Worm (Caenorhabditis elegans) whole organism, L2 larva: ENCODE data around the gene R07B1.6.

ENCODE experiments used
- C34F6.9 ChIP-seq: fragments of 150-350 bp; optimal IDR thresholded peaks from 2 replicates; lab custom pipeline; 2014; ENCODE audit warnings: missing biosample characterization, missing genetic modification characterization
- F13H6.1 ChIP-seq: sonication (generic microtip); optimal IDR thresholded peaks from 2 replicates; lab custom pipeline; 2016; ENCODE audit warnings: missing genetic modification characterization, missing compliant biosample characterization
- R02D3.7 ChIP-seq: fragments of 150-350 bp; optimal IDR thresholded peaks from 2 replicates; lab custom pipeline; 2014; ENCODE audit warnings: missing biosample characterization, missing genetic modification characterization
- Y55F3AM.14 ChIP-seq: fragments of 200-800 bp; sonication (Bioruptor generic); optimal IDR thresholded peaks from 2 replicates; lab custom pipeline; 2018; ENCODE audit warnings: mild to moderate bottlenecking, missing genetic modification characterization, missing compliant biosample characterization
- ZK546.5 ChIP-seq: sonication (generic microtip); optimal IDR thresholded peaks from 2 replicates; lab custom pipeline; 2017; ENCODE audit warnings: missing biosample characterization, missing genetic modification characterization
- aly-2 ChIP-seq: fragments of 150-350 bp; optimal IDR thresholded peaks from 2 replicates; lab custom pipeline; 2014; ENCODE audit warnings: missing biosample characterization, missing genetic modification characterization
- ama-1 ChIP-seq: fragments of 150-350 bp; optimal IDR thresholded peaks from 2 replicates; lab custom pipeline; 2018; ENCODE audit warnings: inconsistent platforms
- blmp-1 ChIP-seq: sonication (generic microtip); optimal IDR thresholded peaks from 2 replicates; lab custom pipeline; 2017; ENCODE audit warnings: missing genetic modification characterization, mild to moderate bottlenecking, missing compliant biosample characterization, antibody characterized with exemption, moderate library complexity; ENCODE audit not compliant: insufficient read depth
- ceh-16 ChIP-seq: fragments of 150-350 bp; optimal IDR thresholded peaks from 2 replicates; lab custom pipeline; 2014; ENCODE audit warnings: missing biosample characterization, missing genetic modification characterization
- crh-2 ChIP-seq: sonication (generic microtip); optimal IDR thresholded peaks from 2 replicates; lab custom pipeline; 2017; ENCODE audit warnings: missing biosample characterization, missing genetic modification characterization
- egl-27 ChIP-seq: sonication (generic microtip); optimal IDR thresholded peaks from 3 replicates; lab custom pipeline; 2017; ENCODE audit warnings: missing biosample characterization, missing genetic modification reagents, missing genetic modification characterization
- elt-1 ChIP-seq: fragments of 150-350 bp; optimal IDR thresholded peaks from 2 replicates; lab custom pipeline; 2014; ENCODE audit warnings: missing biosample characterization, missing genetic modification characterization
- fos-1 ChIP-seq: fragments of 150-350 bp; optimal IDR thresholded peaks from 2 replicates; lab custom pipeline; 2014; ENCODE audit warnings: missing biosample characterization, missing genetic modification characterization
- gmeb-1 ChIP-seq: fragments of 150-350 bp; optimal IDR thresholded peaks from 2 replicates; lab custom pipeline; 2014; ENCODE audit warnings: missing biosample characterization, missing genetic modification characterization
- lin-11 ChIP-seq: fragments of 150-350 bp; sonication (generic microtip); optimal IDR thresholded peaks from 2 replicates; lab custom pipeline; 2014; ENCODE audit warnings: missing biosample characterization, missing genetic modification characterization, inconsistent platforms, mixed read lengths
- lin-13 ChIP-seq: fragments of 150-350 bp; optimal IDR thresholded peaks from 2 replicates; lab custom pipeline; 2014; ENCODE audit warnings: missing biosample characterization, missing genetic modification reagents, missing genetic modification characterization
- lsy-2 ChIP-seq, 2 experiments: fragments of 150-350 bp in 1 of 2; sonication (generic microtip) in 1 of 2; optimal IDR thresholded peaks; 2 replicates each; lab custom pipeline; 2014 to 2017; ENCODE audit warnings: missing biosample characterization in 2 of 2, missing genetic modification characterization in 2 of 2
- mab-5 ChIP-seq: fragments of 150-350 bp; optimal IDR thresholded peaks from 2 replicates; lab custom pipeline; 2014; ENCODE audit warnings: missing biosample characterization, missing genetic modification characterization
- mbf-1 ChIP-seq: sonication (generic microtip); optimal IDR thresholded peaks from 2 replicates; lab custom pipeline; 2017; ENCODE audit warnings: missing biosample characterization, missing genetic modification characterization
- nhr-10 ChIP-seq: sonication (generic microtip); optimal IDR thresholded peaks from 2 replicates; lab custom pipeline; 2017; ENCODE audit warnings: missing biosample characterization, missing genetic modification characterization
- nhr-11 ChIP-seq: fragments of 150-350 bp; optimal IDR thresholded peaks from 2 replicates; lab custom pipeline; 2014; ENCODE audit warnings: missing biosample characterization, missing genetic modification characterization
- nhr-12 ChIP-seq: fragments of 150-350 bp; optimal IDR thresholded peaks from 2 replicates; lab custom pipeline; 2014; ENCODE audit warnings: missing biosample characterization, missing genetic modification characterization
- nhr-129 ChIP-seq: fragments of 150-350 bp; optimal IDR thresholded peaks from 2 replicates; lab custom pipeline; 2014; ENCODE audit warnings: missing biosample characterization, missing genetic modification characterization
- nhr-21 ChIP-seq: fragments of 150-350 bp; optimal IDR thresholded peaks from 2 replicates; lab custom pipeline; 2014; ENCODE audit warnings: missing biosample characterization, missing genetic modification characterization
- nhr-237 ChIP-seq: fragments of 150-350 bp; optimal IDR thresholded peaks from 2 replicates; lab custom pipeline; 2014; ENCODE audit warnings: missing biosample characterization, missing genetic modification characterization
- nhr-25 ChIP-seq: fragments of 150-350 bp; sonication (generic microtip); optimal IDR thresholded peaks from 3 replicates; lab custom pipeline; 2014; ENCODE audit warnings: missing biosample characterization, missing genetic modification characterization
- nhr-6 ChIP-seq: fragments of 150-350 bp; optimal IDR thresholded peaks from 2 replicates; lab custom pipeline; 2014; ENCODE audit warnings: missing biosample characterization, missing genetic modification characterization
- nhr-77 ChIP-seq: fragments of 150-350 bp; optimal IDR thresholded peaks from 2 replicates; lab custom pipeline; 2014; ENCODE audit warnings: missing biosample characterization, missing genetic modification characterization
- peb-1 ChIP-seq: fragments of 150-350 bp; optimal IDR thresholded peaks from 2 replicates; lab custom pipeline; 2014; ENCODE audit warnings: missing biosample characterization, missing genetic modification characterization
- sem-4 ChIP-seq: fragments of 150-350 bp; optimal IDR thresholded peaks from 2 replicates; lab custom pipeline; 2014; ENCODE audit warnings: missing biosample characterization, missing genetic modification reagents, missing genetic modification characterization
- sma-3 ChIP-seq: sonication (generic microtip); optimal IDR thresholded peaks from 2 replicates; lab custom pipeline; 2016; ENCODE audit warnings: missing genetic modification reagents, missing genetic modification characterization, missing compliant biosample characterization
- snpc-4 ChIP-seq: fragments of 150-350 bp; optimal IDR thresholded peaks from 2 replicates; lab custom pipeline; 2014; ENCODE audit warnings: missing biosample characterization, missing genetic modification characterization
- unc-39 ChIP-seq: fragments of 150-350 bp; optimal IDR thresholded peaks from 2 replicates; lab custom pipeline; 2014; ENCODE audit warnings: missing biosample characterization, missing genetic modification characterization
- unc-55 ChIP-seq: fragments of 150-350 bp; sonication (generic microtip); optimal IDR thresholded peaks from 3 replicates; lab custom pipeline; 2014; ENCODE audit warnings: missing biosample characterization, missing genetic modification reagents, missing genetic modification characterization
- unc-62 ChIP-seq: fragments of 150-350 bp; optimal IDR thresholded peaks from 2 replicates; lab custom pipeline; 2014; ENCODE audit warnings: missing biosample characterization, missing genetic modification reagents, missing genetic modification characterization
- ztf-11 ChIP-seq: sonication (generic microtip); optimal IDR thresholded peaks from 2 replicates; lab custom pipeline; 2017; ENCODE audit warnings: missing biosample characterization, missing genetic modification characterization
- ztf-4 ChIP-seq: fragments of 150-350 bp; optimal IDR thresholded peaks from 2 replicates; lab custom pipeline; 2014; ENCODE audit warnings: missing biosample characterization, missing genetic modification characterization

The R07B1.6 gene

DNA sequence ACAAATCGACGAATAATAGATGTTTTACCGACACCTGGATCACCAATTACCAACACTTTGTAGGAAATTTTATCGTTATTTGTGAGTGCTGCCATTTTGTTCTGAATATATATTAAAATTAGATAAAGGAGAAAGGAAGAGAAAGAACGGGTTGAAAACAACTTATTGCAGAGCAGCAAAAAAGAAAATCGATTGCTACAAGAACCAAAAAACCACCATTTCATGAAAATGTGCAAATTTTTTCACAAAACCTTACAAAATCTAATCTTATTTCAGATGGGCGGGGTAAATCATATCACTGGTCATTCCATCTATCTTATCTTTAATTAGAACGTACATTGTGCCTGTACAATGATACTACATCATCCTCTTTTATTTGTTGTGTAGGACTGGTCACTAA is 15.7 kb downstream of the R07B1.6 start, which contains the start of gene glo-1:
Gene glo-1, minus strand, starts transcription at position 101 of the 400 bp plus-strand sequence.
- TF ChIP-seq lsy-2 (tag; optimal IDR thresholded peaks at IDR 0.05; lab: Kevin White, UChicago) (no peak), unc-62 (GFP tag; lab: Kevin White, UChicago) (no peak), F13H6.1 (tag; lab: Kevin White, UChicago) (no peak)

DNA sequence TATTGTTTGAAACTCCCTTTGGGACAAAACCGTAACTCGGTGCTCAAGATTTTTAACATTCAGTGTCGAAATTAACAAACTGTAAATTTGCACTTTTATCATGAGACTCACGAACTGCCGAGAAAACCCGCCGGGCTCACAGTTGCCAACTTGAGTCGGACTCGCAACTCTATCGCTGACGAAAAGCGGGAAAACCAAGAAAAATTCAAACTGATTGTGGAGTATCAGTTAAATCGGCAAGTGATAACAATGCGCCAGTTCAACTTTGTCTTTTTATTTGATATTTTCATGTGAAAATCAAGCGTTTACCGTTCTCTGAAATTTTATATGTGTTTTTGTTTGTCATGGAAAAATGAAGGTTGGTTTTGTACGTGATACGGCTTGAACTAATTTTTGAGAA is 16.1 kb downstream of the R07B1.6 start:
- no peak for TF ChIP-seq nhr-237 (tag; lab: Kevin White, UChicago)
- peak; percentile 85 for TF ChIP-seq fos-1 (tag; lab: Kevin White, UChicago)

DNA sequence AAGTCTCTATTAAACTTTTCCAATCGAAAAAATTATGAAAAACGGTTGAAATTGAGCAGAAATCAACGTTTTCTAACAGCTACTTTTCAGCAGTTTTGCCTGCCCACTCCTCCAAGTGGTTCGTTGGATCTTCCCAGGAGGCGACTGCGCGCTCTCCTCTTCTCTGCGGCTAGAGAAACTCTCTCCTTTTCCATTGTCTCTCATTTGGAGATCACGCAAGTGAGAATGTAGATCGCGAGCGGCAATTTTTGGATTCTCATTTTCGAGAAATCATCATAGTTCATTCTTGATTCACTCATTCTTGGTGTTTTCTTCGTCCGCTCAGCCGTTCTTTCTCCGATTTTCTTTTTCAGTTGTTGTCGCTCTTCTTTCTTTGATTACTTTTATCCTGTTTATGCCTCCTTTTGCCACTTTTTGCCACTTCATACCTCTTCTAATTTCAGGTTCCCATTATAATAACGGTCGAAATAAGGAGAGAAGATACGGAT is 17.4 kb downstream of the R07B1.6 start, which contains the start of gene mrp-4:
Gene mrp-4, plus strand, starts transcription at position 438 of the 488 bp plus-strand sequence.
- TF ChIP-seq ZK546.5 (tag; lab: Kevin White, UChicago) (no peak), unc-39 (no peak), egl-27 (no peak), lsy-2 (tag; optimal IDR thresholded peaks at IDR 0.05; lab: Kevin White, UChicago) (no peak), snpc-4 (tag; lab: Kevin White, UChicago) (no peak), elt-1 (tag; lab: Kevin White, UChicago) (no peak), aly-2 (tag; lab: Kevin White, UChicago) (no peak), nhr-6 (tag; lab: Kevin White, UChicago) (no peak), unc-62 (GFP tag; lab: Kevin White, UChicago) (no peak), C34F6.9 (no peak), nhr-12 (no peak), lin-11 (tag; lab: Kevin White, UChicago) (no peak), sma-3 (GFP tag; lab: Kevin White, UChicago) (no peak), sem-4 (tag; lab: Kevin White, UChicago) (no peak), mab-5 (tag; lab: Kevin White, UChicago) (no peak), lin-13 (GFP tag; lab: Kevin White, UChicago) (no peak), gmeb-1 (no peak), nhr-25 (tag; lab: Kevin White, UChicago) (no peak), R02D3.7 (no peak)

DNA sequence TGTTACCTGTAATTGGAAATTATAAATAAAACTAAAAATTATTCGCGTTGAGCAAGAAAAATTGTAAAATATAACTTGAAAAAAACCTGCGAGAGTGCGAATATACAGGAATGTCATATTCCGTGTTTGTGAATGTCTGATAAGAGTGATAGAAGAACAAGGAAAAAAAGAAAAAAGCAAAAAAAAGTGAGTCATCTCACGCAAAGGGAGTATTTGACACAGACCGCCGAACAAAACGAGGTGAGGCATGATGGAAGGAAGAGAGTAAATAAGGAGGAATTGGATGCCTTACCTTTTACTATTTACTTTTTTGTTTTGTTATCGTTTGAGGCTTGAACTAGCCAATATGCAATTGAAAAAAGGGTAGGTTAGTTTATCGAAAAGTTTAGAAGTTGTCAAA is 25.9 kb downstream of the R07B1.6 start, which contains the start of gene F21G4.1:
Gene F21G4.1, minus strand, starts transcription at position 6 of the 400 bp plus-strand sequence.
- TF ChIP-seq ceh-16 (tag; lab: Kevin White, UChicago), result no peak
- no peak for TF ChIP-seq F13H6.1 (tag; lab: Kevin White, UChicago)
- peak; percentile 17 for TF ChIP-seq crh-2 (tag; lab: Kevin White, UChicago)
- TF ChIP-seq gmeb-1, result no peak
- no peak for TF ChIP-seq egl-27
- TF ChIP-seq ztf-11 (tag; lab: Kevin White, UChicago), result no peak
- TF ChIP-seq fos-1 (tag; lab: Kevin White, UChicago), result peak; percentile 97

DNA sequence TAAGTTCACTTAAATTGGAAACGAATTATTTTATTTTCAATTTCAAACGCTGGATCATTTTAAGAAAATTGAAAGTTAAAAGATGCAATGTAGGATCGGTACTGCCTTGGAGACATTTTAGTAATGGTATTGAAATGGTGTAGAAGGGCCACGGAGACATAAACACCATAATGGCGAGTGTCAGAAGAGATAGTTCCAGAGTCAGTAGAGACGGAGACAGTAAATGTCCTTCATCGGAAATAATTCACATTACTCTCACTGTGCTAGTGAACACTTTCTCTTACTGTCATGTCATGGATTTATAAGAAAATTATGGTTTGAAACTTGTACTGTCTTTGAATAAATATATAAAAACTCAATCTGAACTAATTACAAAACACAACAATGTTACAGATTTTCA is 26.6 kb downstream of the R07B1.6 start:
- TF ChIP-seq unc-55 (no peak), Y55F3AM.14 (GFP tag; lab: Kevin White, UChicago) (no peak), ceh-16 (tag; lab: Kevin White, UChicago) (no peak), peb-1 (tag; lab: Kevin White, UChicago) (no peak), ztf-4 (no peak), blmp-1 (tag; lab: Kevin White, UChicago) (peak; percentile 76)

DNA sequence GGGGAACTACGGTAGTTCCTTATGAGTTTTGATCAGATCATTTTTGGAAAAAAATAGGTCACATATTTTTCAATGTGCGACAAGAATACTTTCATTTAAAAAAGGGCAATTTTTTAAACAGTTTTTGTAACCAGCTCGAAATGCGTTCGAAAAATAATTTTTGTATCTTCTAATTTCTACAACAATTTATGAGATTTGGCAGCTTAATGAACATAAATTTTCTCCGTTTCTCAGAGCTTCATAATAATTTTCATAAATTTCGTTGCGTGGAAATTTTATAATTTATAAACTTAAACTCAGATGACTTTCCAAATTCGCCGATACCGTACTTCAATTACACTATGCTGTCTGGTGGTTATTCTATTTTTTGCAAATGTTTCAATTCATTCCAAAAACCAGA is 28.4 kb downstream of the R07B1.6 start, which contains the start of gene F21G4.3:
Gene F21G4.3, plus strand, starts transcription at position 301 of the 400 bp plus-strand sequence.
- no peak for TF ChIP-seq nhr-21 (tag; lab: Kevin White, UChicago)
- no peak for TF ChIP-seq ama-1 (lab: Kevin White, UChicago)
- TF ChIP-seq nhr-77 (tag; lab: Kevin White, UChicago), result no peak
- TF ChIP-seq nhr-129 (tag; lab: Kevin White, UChicago), result no peak
- TF ChIP-seq nhr-10, result no peak
- no peak for TF ChIP-seq nhr-11 (tag; lab: Kevin White, UChicago)
- no peak for TF ChIP-seq mbf-1 (tag; lab: Kevin White, UChicago)
- TF ChIP-seq sma-3 (GFP tag; lab: Kevin White, UChicago), result no peak
